Worm (Caenorhabditis elegans) whole organism, midembryonic: ENCODE data around the gene gcy-12.

Experiments used
- T22C8.4 ChIP-seq: fragments of 200-800 bp; sonication (Bioruptor generic); IDR thresholded peaks from 2 replicates; pipeline ENCODE4 v1.3.6; 2022; ENCODE audit warnings: missing genetic modification characterization, missing compliant biosample characterization
- cog-1 ChIP-seq: sonication (generic microtip); optimal IDR thresholded peaks from 2 replicates; lab custom pipeline; 2016; ENCODE audit warnings: missing genetic modification characterization, missing compliant biosample characterization
- flt-1 ChIP-seq: fragments of 200-800 bp; sonication (Bioruptor generic); IDR thresholded peaks from 2 replicates; pipeline ENCODE4 v1.3.6; 2022; ENCODE audit warnings: missing genetic modification characterization, missing compliant biosample characterization
- klf-2 ChIP-seq: fragments of 200-800 bp; sonication (Bioruptor generic); conservative IDR thresholded peaks from 2 replicates; pipeline ENCODE4 v1.3.6; 2022; ENCODE audit warnings: missing genetic modification reagents, missing genetic modification characterization, missing compliant biosample characterization
- med-1 ChIP-seq: sonication (generic microtip); optimal IDR thresholded peaks from 2 replicates; lab custom pipeline; 2017; ENCODE audit warnings: missing genetic modification characterization, mild to moderate bottlenecking, missing compliant biosample characterization, antibody characterized with exemption, missing genetic modification reagents; ENCODE audit not compliant: insufficient read depth
- ref-1 ChIP-seq: fragments of 200-800 bp; sonication (Bioruptor generic); conservative IDR thresholded peaks from 2 replicates; pipeline ENCODE4 v1.3.6; 2022; ENCODE audit warnings: missing genetic modification reagents, missing genetic modification characterization, missing compliant biosample characterization
- tab-1 ChIP-seq: fragments of 200-800 bp; sonication (Bioruptor generic); IDR thresholded peaks from 2 replicates; pipeline ENCODE4 v1.3.6; 2022; ENCODE audit warnings: missing genetic modification characterization, missing compliant biosample characterization
- ztf-23 ChIP-seq: fragments of 200-800 bp; sonication (Bioruptor generic); IDR thresholded peaks from 2 replicates; pipeline ENCODE4 v1.3.6; 2022; ENCODE audit warnings: missing genetic modification reagents, missing genetic modification characterization, missing compliant biosample characterization
- ztf-29 ChIP-seq: fragments of 200-800 bp; sonication (Bioruptor generic); IDR thresholded peaks from 2 replicates; pipeline ENCODE4 v1.3.6; 2022; ENCODE audit warnings: missing genetic modification reagents, missing genetic modification characterization, missing compliant biosample characterization

ce11 chrII:5285029-5285428 is 26.8 kb upstream of the gcy-12 start, which contains the start of gene gur-5:
- TF ChIP-seq ztf-29 (GFP tag; lab: Robert Waterston, UW), result no peak
- TF ChIP-seq tab-1, result no peak
- no peak for TF ChIP-seq cog-1 (tag; lab: Kevin White, UChicago)
- TF ChIP-seq flt-1 (GFP tag; lab: Robert Waterston, UW), result no peak
- no peak for TF ChIP-seq T22C8.4 (GFP tag; lab: Robert Waterston, UW)
- TF ChIP-seq ztf-23 (GFP tag; lab: Robert Waterston, UW), result no peak
- no peak for TF ChIP-seq med-1 (GFP tag; lab: Kevin White, UChicago)
- no peak for TF ChIP-seq klf-2 (GFP tag; lab: Robert Waterston, UW)
- TF ChIP-seq ref-1 (GFP tag; lab: Robert Waterston, UW), result no peak
